Worm (Caenorhabditis elegans) whole organism, early embryonic: ENCODE data around the gene nprl-3.

Source experiments
- B0310.2 ChIP-seq: sonication (generic microtip); optimal IDR thresholded peaks from 2 replicates; lab custom pipeline; 2016; ENCODE audit warnings: mild to moderate bottlenecking, missing genetic modification characterization, missing compliant biosample characterization
- F13C5.2 ChIP-seq: sonication (generic microtip); optimal IDR thresholded peaks from 2 replicates; lab custom pipeline; 2017; ENCODE audit warnings: mild to moderate bottlenecking, missing genetic modification characterization, inconsistent platforms, missing compliant biosample characterization
- aly-1 ChIP-seq: sonication (generic microtip); optimal IDR thresholded peaks from 2 replicates; lab custom pipeline; 2016; ENCODE audit warnings: missing genetic modification characterization, missing compliant biosample characterization
- ama-1 ChIP-seq: fragments of 150-350 bp; optimal IDR thresholded peaks from 2 replicates; lab custom pipeline; 2014
- ceh-13 ChIP-seq: fragments of 200-800 bp; sonication (Bioruptor generic); optimal IDR thresholded peaks from 2 replicates; lab custom pipeline; 2018; ENCODE audit warnings: mild to moderate bottlenecking, missing genetic modification characterization, missing compliant biosample characterization
- ceh-36 ChIP-seq: sonication (generic microtip); optimal IDR thresholded peaks from 2 replicates; lab custom pipeline; 2016; ENCODE audit warnings: missing genetic modification characterization, inconsistent platforms, missing compliant biosample characterization
- ets-7 ChIP-seq: sonication (generic microtip); optimal IDR thresholded peaks from 2 replicates; lab custom pipeline; 2016; ENCODE audit warnings: missing genotype, missing genetic modification characterization, missing compliant biosample characterization
- flt-1 ChIP-seq: fragments of 200-800 bp; sonication (Bioruptor generic); IDR thresholded peaks from 2 replicates; pipeline ENCODE4 v1.3.6; 2022; ENCODE audit warnings: missing genetic modification characterization, missing compliant biosample characterization
- hmbx-1 ChIP-seq: sonication (generic microtip); optimal IDR thresholded peaks from 2 replicates; lab custom pipeline; 2016; ENCODE audit warnings: mild to moderate bottlenecking, missing genetic modification characterization, missing compliant biosample characterization
- hmg-4 ChIP-seq: fragments of 200-800 bp; sonication (Bioruptor generic); optimal IDR thresholded peaks from 2 replicates; lab custom pipeline; 2018; ENCODE audit warnings: mild to moderate bottlenecking, missing genetic modification characterization, missing compliant biosample characterization
- hnd-1 ChIP-seq: sonication (generic microtip); optimal IDR thresholded peaks from 2 replicates; lab custom pipeline; 2016; ENCODE audit warnings: missing genetic modification characterization, missing compliant biosample characterization
- pes-1 ChIP-seq: fragments of 200-800 bp; sonication (Bioruptor generic); IDR thresholded peaks from 2 replicates; pipeline ENCODE4 v1.3.6; 2022; ENCODE audit warnings: missing genetic modification reagents, missing genetic modification characterization, missing compliant biosample characterization
- scrt-1 ChIP-seq: fragments of 200-800 bp; sonication (Bioruptor generic); IDR thresholded peaks from 2 replicates; pipeline ENCODE4 v1.3.6; 2022; ENCODE audit warnings: missing genetic modification characterization, missing compliant biosample characterization
- sea-1 ChIP-seq: fragments of 200-800 bp; sonication (Bioruptor generic); conservative IDR thresholded peaks from 2 replicates; pipeline ENCODE4 v1.3.6; 2022; ENCODE audit warnings: missing genetic modification characterization, missing compliant biosample characterization
- tbx-11 ChIP-seq: fragments of 200-800 bp; sonication (Bioruptor generic); IDR thresholded peaks from 2 replicates; pipeline ENCODE4 v1.3.6; 2022; ENCODE audit warnings: missing genetic modification characterization, missing compliant biosample characterization
- tbx-37 ChIP-seq: fragments of 200-800 bp; sonication (Bioruptor generic); conservative IDR thresholded peaks from 2 replicates; pipeline ENCODE4 v1.3.6; 2022; ENCODE audit warnings: missing genetic modification reagents, missing genetic modification characterization, missing compliant biosample characterization
- tra-4 ChIP-seq: sonication (generic microtip); optimal IDR thresholded peaks from 2 replicates; lab custom pipeline; 2017; ENCODE audit warnings: missing genetic modification characterization, missing compliant biosample characterization

The nprl-3 gene

ce11 chrIV:8312846-8313245 lies 15.6 kb downstream of the nprl-3 start, which contains the start of gene F35H10.10:
Gene F35H10.10 (minus strand): TSS chrIV:8312946.
- TF ChIP-seq F13C5.2 (tag; lab: Kevin White, UChicago) (no peak), flt-1 (GFP tag; lab: Robert Waterston, UW) (no peak), tra-4 (tag; lab: Kevin White, UChicago) (no peak), tbx-11 (no peak), ceh-13 (GFP tag; lab: Kevin White, UChicago) (no peak), tbx-37 (GFP tag; lab: Robert Waterston, UW) (no peak), sea-1 (GFP tag; lab: Robert Waterston, UW) (no peak)

DNA sequence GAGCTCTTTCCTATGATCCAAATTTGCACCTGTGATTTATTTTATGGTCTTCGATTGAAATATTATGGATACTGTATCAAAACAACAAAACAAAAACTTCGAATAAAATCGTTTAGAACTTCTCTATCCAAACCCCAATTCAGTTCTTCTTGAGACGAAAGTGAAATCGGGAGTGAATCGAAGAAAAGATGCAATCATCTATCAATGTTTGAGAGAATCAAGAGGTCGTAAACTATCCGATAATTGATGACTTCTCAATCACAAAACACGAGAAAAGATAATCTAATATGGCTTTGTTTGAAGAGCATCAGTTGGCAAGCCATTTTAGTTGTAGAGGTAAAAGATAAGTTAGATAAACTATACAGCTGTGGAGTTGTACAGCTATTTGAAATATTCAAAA lies 20.5 kb downstream of the nprl-3 start:
- TF ChIP-seq flt-1 (GFP tag; lab: Robert Waterston, UW) (no peak), aly-1 (no peak), hmbx-1 (tag; lab: Kevin White, UChicago) (no peak), ets-7 (tag; lab: Kevin White, UChicago) (no peak), scrt-1 (GFP tag; lab: Robert Waterston, UW) (no peak), ceh-13 (GFP tag; lab: Kevin White, UChicago) (no peak), hnd-1 (tag; lab: Kevin White, UChicago) (no peak), tbx-11 (no peak), ceh-36 (no peak), hmg-4 (no peak), pes-1 (no peak), ama-1 (lab: Kevin White, UChicago) (no peak), sea-1 (GFP tag; lab: Robert Waterston, UW) (no peak), tbx-37 (GFP tag; lab: Robert Waterston, UW) (no peak), B0310.2 (tag; lab: Kevin White, UChicago) (no peak), F13C5.2 (tag; lab: Kevin White, UChicago) (no peak)

- TF ChIP-seq ceh-36 (no peak), pes-1 (no peak), tra-4 (tag; lab: Kevin White, UChicago) (no peak), tbx-11 (no peak), scrt-1 (GFP tag; lab: Robert Waterston, UW) (no peak), tbx-37 (GFP tag; lab: Robert Waterston, UW) (no peak), hmbx-1 (tag; lab: Kevin White, UChicago) (no peak), hnd-1 (tag; lab: Kevin White, UChicago) (no peak), B0310.2 (tag; lab: Kevin White, UChicago) (no peak), hmg-4 (no peak), sea-1 (GFP tag; lab: Robert Waterston, UW) (no peak), ets-7 (tag; lab: Kevin White, UChicago) (no peak)
These were observed 21.5 kb downstream of the nprl-3 start for ce11 chrIV:8318799-8319198.

DNA sequence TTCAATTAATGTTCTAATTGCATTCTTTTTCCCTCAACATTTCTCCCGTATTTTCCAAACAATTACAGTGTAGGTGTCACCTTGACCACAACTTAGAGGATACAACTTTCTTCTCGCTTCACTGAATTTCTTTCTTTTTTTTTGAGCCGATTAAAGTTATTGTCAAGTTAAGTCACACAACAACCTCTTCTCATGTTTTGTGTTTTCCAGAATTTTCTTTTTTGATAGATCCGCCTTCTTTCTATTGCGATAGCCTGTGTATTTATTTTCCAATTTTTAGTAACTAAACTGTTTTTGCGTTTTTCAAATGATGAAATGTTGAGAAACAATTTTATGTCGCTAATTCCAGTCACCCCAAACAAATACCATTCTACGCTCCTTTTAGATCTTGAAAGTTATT lies 28.4 kb downstream of the nprl-3 start, which contains the start of gene F35H10.3:
TSS of gene F35H10.3 (plus strand) at position 301 of the 400 bp plus-strand sequence.
- TF ChIP-seq hmg-4 (no peak), ets-7 (tag; lab: Kevin White, UChicago) (no peak), ama-1 (lab: Kevin White, UChicago) (no peak), aly-1 (no peak)

DNA sequence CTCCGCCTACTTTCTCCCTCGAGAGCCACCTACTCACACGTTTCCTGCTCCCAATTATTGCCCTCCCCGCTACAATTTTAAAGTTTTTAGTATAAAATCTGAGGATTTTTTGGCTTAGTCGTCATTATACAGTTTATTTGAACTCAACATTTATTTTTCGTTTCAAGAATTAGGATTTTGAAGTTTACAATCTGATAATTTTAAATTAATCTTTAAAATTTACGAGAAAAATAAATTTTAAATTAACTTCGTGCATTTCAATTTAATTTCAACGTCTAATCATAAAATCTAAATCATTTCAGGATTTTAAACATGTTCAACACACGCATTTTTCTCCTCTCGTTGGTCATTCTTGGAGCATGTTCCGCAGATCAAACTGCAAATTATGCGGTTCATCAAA lies 31.6 kb downstream of the nprl-3 start, which contains the start of gene F35H10.2:
TSS of gene F35H10.2 (plus strand) at position 301 of the 400 bp plus-strand sequence.
- TF ChIP-seq aly-1 (no peak), tbx-37 (GFP tag; lab: Robert Waterston, UW) (no peak), ceh-36 (no peak), hmbx-1 (tag; lab: Kevin White, UChicago) (no peak), flt-1 (GFP tag; lab: Robert Waterston, UW) (no peak), sea-1 (GFP tag; lab: Robert Waterston, UW) (no peak)

- TF ChIP-seq F13C5.2 (tag; lab: Kevin White, UChicago) (no peak), ets-7 (tag; lab: Kevin White, UChicago) (no peak), B0310.2 (tag; lab: Kevin White, UChicago) (no peak)
These were observed 35.2 kb downstream of the nprl-3 start, which contains the start of gene lys-10 for ce11 chrIV:8332526-8332925. Gene lys-10 (plus strand): TSS chrIV:8332826.

- no peak for TF ChIP-seq hmbx-1 (tag; lab: Kevin White, UChicago)
- TF ChIP-seq ceh-13 (GFP tag; lab: Kevin White, UChicago): no peak
- TF ChIP-seq scrt-1 (GFP tag; lab: Robert Waterston, UW): no peak
- no peak for TF ChIP-seq sea-1 (GFP tag; lab: Robert Waterston, UW)
- 0 out of 2 replicates have a peak, but pooled peaks have one; percentile 2 for TF ChIP-seq flt-1 (GFP tag; lab: Robert Waterston, UW)
These were observed 35.7 kb downstream of the nprl-3 start for ce11 chrIV:8333034-8333433.

ce11 chrIV:8333554-8333953 lies 36.3 kb downstream of the nprl-3 start:
- TF ChIP-seq tra-4 (tag; lab: Kevin White, UChicago) (no peak), scrt-1 (GFP tag; lab: Robert Waterston, UW) (no peak), ceh-13 (GFP tag; lab: Kevin White, UChicago) (no peak), flt-1 (GFP tag; lab: Robert Waterston, UW) (no peak), hnd-1 (tag; lab: Kevin White, UChicago) (no peak), ama-1 (lab: Kevin White, UChicago) (peak; percentile 97), tbx-37 (GFP tag; lab: Robert Waterston, UW) (no peak), sea-1 (GFP tag; lab: Robert Waterston, UW) (no peak), B0310.2 (tag; lab: Kevin White, UChicago) (no peak), ets-7 (tag; lab: Kevin White, UChicago) (no peak), aly-1 (peak; percentile 47), hmg-4 (no peak), F13C5.2 (tag; lab: Kevin White, UChicago) (no peak), hmbx-1 (tag; lab: Kevin White, UChicago) (no peak), tbx-11 (no peak), pes-1 (no peak)

ce11 chrIV:8333954-8333987 lies 36.5 kb downstream of the nprl-3 start, which contains the start of gene his-31:
Gene his-31 (minus strand): TSS chrIV:8333983.
- no peak for TF ChIP-seq pes-1
- TF ChIP-seq hnd-1 (tag; lab: Kevin White, UChicago): no peak
- TF ChIP-seq tbx-37 (GFP tag; lab: Robert Waterston, UW): no peak
- no peak for TF ChIP-seq F13C5.2 (tag; lab: Kevin White, UChicago)
- TF ChIP-seq ets-7 (tag; lab: Kevin White, UChicago): no peak
- no peak for TF ChIP-seq tbx-11
- TF ChIP-seq B0310.2 (tag; lab: Kevin White, UChicago): no peak
- TF ChIP-seq tra-4 (tag; lab: Kevin White, UChicago): no peak
- no peak for TF ChIP-seq ceh-13 (GFP tag; lab: Kevin White, UChicago)
- no peak for TF ChIP-seq aly-1
- TF ChIP-seq hmg-4: no peak
- no peak for TF ChIP-seq flt-1 (GFP tag; lab: Robert Waterston, UW)
- no peak for TF ChIP-seq hmbx-1 (tag; lab: Kevin White, UChicago)
- TF ChIP-seq sea-1 (GFP tag; lab: Robert Waterston, UW): no peak
- TF ChIP-seq ama-1 (lab: Kevin White, UChicago): no peak
- TF ChIP-seq scrt-1 (GFP tag; lab: Robert Waterston, UW): no peak
- no peak for TF ChIP-seq ceh-36
